Fruit fly (Drosophila melanogaster): ENCODE data around the gene Lk6.

The Lk6 gene

dm6 chr3R:11749297-11750293 is 14.7 kb downstream of the Lk6 start, which contains the start of gene CG6923 (continued):
- TF ChIP-seq CG32532 (GFP tag; IDR thresholded peaks at IDR 0.05) (no peak), lola (GFP tag; optimal IDR thresholded peaks at IDR 0.05) (no peak), CG15696 (tag; optimal IDR thresholded peaks at IDR 0.05) (no peak), CG12391 (tag; optimal IDR thresholded peaks at IDR 0.05) (no peak), scrt (GFP tag; optimal IDR thresholded peaks at IDR 0.05) (no peak), PHDP (tag; optimal IDR thresholded peaks at IDR 0.05) (no peak), cato (GFP tag; optimal IDR thresholded peaks at IDR 0.05; ENCODE audit: borderline replicate concordance) (no peak), ssp (GFP tag; IDR thresholded peaks at IDR 0.05) (no peak), kah (GFP tag; optimal IDR thresholded peaks at IDR 0.05) (no peak), NC2β (GFP tag; optimal IDR thresholded peaks at IDR 0.05) (no peak), slou (GFP tag; optimal IDR thresholded peaks at IDR 0.05) (no peak), crp (GFP tag; optimal IDR thresholded peaks at IDR 0.05) (peak; percentile 27 to 82), CG1603 (tag; optimal IDR thresholded peaks at IDR 0.05) (peak; percentile 70), CG13775 (GFP tag; optimal IDR thresholded peaks at IDR 0.05) (peak; percentile 31), Ets65A (GFP tag) (peak; percentile 66), jigr1 (GFP tag; IDR thresholded peaks at IDR 0.05) (no peak), CG3163 (GFP tag; optimal IDR thresholded peaks at IDR 0.05) (no peak), B-H1 (GFP tag; IDR thresholded peaks at IDR 0.05) (no peak), fu2 (GFP tag; optimal IDR thresholded peaks at IDR 0.05) (no peak), CG15269 (tag; optimal IDR thresholded peaks at IDR 0.05) (no peak), so (GFP tag; IDR thresholded peaks at IDR 0.05) (no peak), jumu (GFP tag; optimal IDR thresholded peaks at IDR 0.05) (no peak), tna (GFP tag; IDR thresholded peaks at IDR 0.05; ENCODE audit: partially characterized antibody) (peak; percentile 80), sisA (GFP tag; IDR thresholded peaks at IDR 0.05) (no peak), luna (GFP tag; optimal IDR thresholded peaks at IDR 0.05) (no peak), CG15601 (tag; optimal IDR thresholded peaks at IDR 0.05) (no peak), MESR4 (GFP tag; optimal IDR thresholded peaks at IDR 0.05) (peak; percentile 7), CG6689 (GFP tag; IDR thresholded peaks at IDR 0.05) (no peak), CG13123 (GFP tag; optimal IDR thresholded peaks at IDR 0.05) (no peak), Fer2 (tag; optimal IDR thresholded peaks at IDR 0.05) (no peak), unpg (GFP tag; optimal IDR thresholded peaks at IDR 0.05) (no peak), ab (GFP tag; optimal IDR thresholded peaks at IDR 0.05) (no peak), dan (GFP tag; IDR thresholded peaks at IDR 0.05) (no peak), CG4730 (GFP tag; IDR thresholded peaks at IDR 0.05) (no peak), CG15011 (GFP tag; optimal IDR thresholded peaks at IDR 0.05) (no peak), CG3281 (GFP tag; optimal IDR thresholded peaks at IDR 0.05) (no peak), eve (GFP tag; optimal IDR thresholded peaks at IDR 0.05) (no peak), Vsx1 (GFP tag; optimal IDR thresholded peaks at IDR 0.05) (no peak), gsb-n (tag; optimal IDR thresholded peaks at IDR 0.05) (no peak), klu (GFP tag; IDR thresholded peaks at IDR 0.05) (no peak), Hsf (GFP tag; optimal IDR thresholded peaks at IDR 0.05) (no peak), ara (GFP tag; IDR thresholded peaks at IDR 0.05) (no peak), CG4282 (GFP tag; optimal IDR thresholded peaks at IDR 0.05) (no peak), Nf-YC (tag; optimal IDR thresholded peaks at IDR 0.05) (peak; percentile 90), Nf-YB (GFP tag; optimal IDR thresholded peaks at IDR 0.05) (peak; percentile 68), CG7963 (GFP tag; IDR thresholded peaks at IDR 0.05; ENCODE audit: partially characterized antibody) (peak; percentile 87), insv (GFP tag; optimal IDR thresholded peaks at IDR 0.05) (no peak), CG7745 (tag; optimal IDR thresholded peaks at IDR 0.05) (no peak), NfI (GFP tag; optimal IDR thresholded peaks at IDR 0.05) (no peak)
